Fruit fly (Drosophila melanogaster): ENCODE results near the gene pzg.
A peak's percentile ranks its signal among the peaks of the same experiment; 100 is the strongest.

The pzg gene

DNA sequence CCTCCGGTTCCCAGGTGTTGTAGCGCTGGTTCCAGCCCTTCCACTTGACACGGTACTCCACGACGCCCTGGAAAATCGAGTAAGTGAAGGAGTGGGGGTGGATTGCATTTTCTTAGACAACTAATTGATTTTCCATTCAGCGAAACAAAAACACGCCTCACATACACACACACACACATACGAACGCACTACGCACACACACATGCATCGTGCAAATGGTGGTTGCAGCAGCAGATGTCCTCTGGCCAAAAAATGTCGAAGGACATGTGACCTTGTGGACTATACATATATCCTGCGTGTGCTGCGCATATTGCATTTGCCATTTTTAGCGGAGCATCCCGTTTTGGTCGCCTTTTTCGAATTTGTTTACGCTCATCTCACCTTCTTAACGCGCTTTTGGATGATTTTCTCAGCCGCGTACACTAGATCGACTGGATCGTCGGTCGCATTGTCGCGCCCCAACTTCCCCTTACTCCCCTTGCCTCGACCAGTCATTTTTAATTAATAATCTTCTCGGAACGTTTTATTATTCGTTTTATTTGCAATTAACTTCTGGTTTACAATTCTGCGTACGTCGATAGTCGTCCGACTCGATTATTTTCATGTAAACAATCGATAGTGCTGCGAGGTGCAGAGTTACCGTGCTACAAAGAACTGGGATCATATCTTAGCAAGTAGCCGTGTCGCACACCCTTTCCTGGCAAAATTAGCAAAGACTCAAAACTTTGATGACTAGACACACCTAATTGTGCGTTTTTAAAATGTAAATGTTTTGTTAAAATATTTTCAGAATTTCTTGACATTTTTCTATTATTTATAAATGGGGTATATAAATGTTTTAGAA is 31.7 kb downstream of the pzg start, which contains the start of gene Pc (continued):
- TF ChIP-seq Sin3A (optimal IDR thresholded peaks at IDR 0.05): peak; percentile 65
- no peak for TF ChIP-seq Aef1 (GFP tag; IDR thresholded peaks at IDR 0.05)
- no peak for TF ChIP-seq Neu2 (GFP tag; optimal IDR thresholded peaks at IDR 0.05; ENCODE audit: borderline replicate concordance)
- TF ChIP-seq Ada2b (GFP tag; IDR thresholded peaks at IDR 0.05): no peak
- TF ChIP-seq toy (GFP tag; IDR thresholded peaks at IDR 0.05): no peak
- TF ChIP-seq trem (tag; optimal IDR thresholded peaks at IDR 0.05): peak; percentile 73
- TF ChIP-seq onecut (GFP tag; IDR thresholded peaks at IDR 0.05): peak; percentile 18; the same call in 1 of the 2 replicates
- TF ChIP-seq CG18599 (GFP tag; optimal IDR thresholded peaks at IDR 0.05): no peak
- TF ChIP-seq vvl (GFP tag; IDR thresholded peaks at IDR 0.05): no peak; the same call in 1 of the 2 replicates
- no peak for TF ChIP-seq cwo (GFP tag; optimal IDR thresholded peaks at IDR 0.05)
- peak; percentile 92 for TF ChIP-seq amos (GFP tag; IDR thresholded peaks at IDR 0.05; ENCODE audit: partially characterized antibody)
- TF ChIP-seq CG2875 (GFP tag; optimal IDR thresholded peaks at IDR 0.05): no peak
- TF ChIP-seq Nf-YA (GFP tag; IDR thresholded peaks at IDR 0.05): no peak
- no peak for TF ChIP-seq jing (GFP tag; optimal IDR thresholded peaks at IDR 0.05)
- TF ChIP-seq CG15696 (tag; optimal IDR thresholded peaks at IDR 0.05): no peak
- TF ChIP-seq CG11504 (tag; optimal IDR thresholded peaks at IDR 0.05): peak; percentile 56
- TF ChIP-seq hbn (GFP tag; IDR thresholded peaks at IDR 0.05; ENCODE audit: partially characterized antibody): peak; percentile 65
- TF ChIP-seq Myb (GFP tag; optimal IDR thresholded peaks at IDR 0.05): peak; percentile 73
- no peak for TF ChIP-seq ATbp (GFP tag; optimal IDR thresholded peaks at IDR 0.05)
- peak; percentile 68 for TF ChIP-seq HmgZ (tag; optimal IDR thresholded peaks at IDR 0.05)
- peak; percentile 18 for TF ChIP-seq CG8924 (tag; optimal IDR thresholded peaks at IDR 0.05)
- peak; percentile 39 for TF ChIP-seq CG2120 (GFP tag; optimal IDR thresholded peaks at IDR 0.05)
- no peak for TF ChIP-seq Atf-2 (GFP tag; optimal IDR thresholded peaks at IDR 0.05)
- no peak for TF ChIP-seq B-H1 (GFP tag; IDR thresholded peaks at IDR 0.05)
- peak in 1 of 2 experiments; percentile 37 for TF ChIP-seq chif (GFP tag; optimal IDR thresholded peaks at IDR 0.05)
- TF ChIP-seq Nf-YC (tag; optimal IDR thresholded peaks at IDR 0.05): peak; percentile 44
- TF ChIP-seq CG11093 (GFP tag; IDR thresholded peaks at IDR 0.05): no peak
- peak; percentile 13 for TF ChIP-seq Ssrp (tag; optimal IDR thresholded peaks at IDR 0.05)
- TF ChIP-seq CG34422 (GFP tag; IDR thresholded peaks at IDR 0.05): peak; percentile 51; the same call in 1 of the 3 replicates
- no peak for TF ChIP-seq Kr (GFP tag; optimal IDR thresholded peaks at IDR 0.05)
- TF ChIP-seq psq (GFP tag; optimal IDR thresholded peaks at IDR 0.05): no peak
- peak; percentile 23 for TF ChIP-seq gsb-n (tag; optimal IDR thresholded peaks at IDR 0.05)
- peak; percentile 57 for TF ChIP-seq CG17186 (GFP tag; optimal IDR thresholded peaks at IDR 0.05)
- peak; percentile 16 for TF ChIP-seq Vsx1 (GFP tag; optimal IDR thresholded peaks at IDR 0.05)
- no peak for TF ChIP-seq stc (GFP tag; IDR thresholded peaks at IDR 0.05)
- TF ChIP-seq ind (GFP tag; optimal IDR thresholded peaks at IDR 0.05): no peak
- peak; percentile 78 for TF ChIP-seq zen (tag; optimal IDR thresholded peaks at IDR 0.05)
- no peak for TF ChIP-seq bigmax (GFP tag; optimal IDR thresholded peaks at IDR 0.05)
- TF ChIP-seq CoRest (tag; optimal IDR thresholded peaks at IDR 0.05): peak; percentile 53
- no peak for TF ChIP-seq CG12104 (GFP tag; optimal IDR thresholded peaks at IDR 0.05)
- 0 out of 2 replicates have a peak, but pooled peaks have one; percentile 18 for TF ChIP-seq CG11085 (GFP tag; IDR thresholded peaks at IDR 0.05)
- TF ChIP-seq CG10321 (GFP tag; IDR thresholded peaks at IDR 0.05): no peak
- TF ChIP-seq YL-1 (GFP tag; optimal IDR thresholded peaks at IDR 0.05): peak; percentile 67
- peak; percentile 89 for TF ChIP-seq CG4617 (GFP tag; optimal IDR thresholded peaks at IDR 0.05; ENCODE audit: borderline replicate concordance)
- no peak for TF ChIP-seq CG4360 (GFP tag; IDR thresholded peaks at IDR 0.05)
- TF ChIP-seq abd-A (tag; optimal IDR thresholded peaks at IDR 0.05): peak; percentile 15
- TF ChIP-seq dysf (GFP tag; IDR thresholded peaks at IDR 0.05): no peak
- TF ChIP-seq Xbp1 (GFP tag; optimal IDR thresholded peaks at IDR 0.05): peak; percentile 10
- TF ChIP-seq CG16815 (GFP tag; optimal IDR thresholded peaks at IDR 0.05): no peak

Measured in whole organism, embryonic.